Fruit fly (Drosophila melanogaster) whole organism, embryonic: ENCODE results near the gene Rip11.
A peak's percentile ranks its signal among the peaks of the same experiment; 100 is the strongest.

Source experiments
- Antp ChIP-seq: fragments of 200-800 bp; sonication (Bioruptor generic); optimal IDR thresholded peaks from 3 replicates; lab custom pipeline; 2016; ENCODE audit warnings: missing biosample characterization, missing genetic modification characterization
- BtbVII ChIP-seq: fragments of 200-800 bp; sonication (Bioruptor generic); optimal IDR thresholded peaks from 3 replicates; lab custom pipeline; 2017; ENCODE audit warnings: missing biosample characterization, mild to moderate bottlenecking, missing genetic modification characterization
- CG11247 ChIP-seq: fragments of 200-800 bp; sonication (Bioruptor generic); IDR thresholded peaks from 2 replicates; pipeline ENCODE4 v1.3.6; 2022; ENCODE audit warnings: missing biosample characterization, missing genetic modification characterization
- CG11696 ChIP-seq: fragments of 200-800 bp; sonication (Bioruptor generic); IDR thresholded peaks from 2 replicates; pipeline ENCODE4 v1.3.6; 2022; ENCODE audit warnings: missing biosample characterization, missing genetic modification characterization
- CG12104 ChIP-seq: fragments of 200-800 bp; sonication (Bioruptor generic); optimal IDR thresholded peaks from 3 replicates; lab custom pipeline; 2016; ENCODE audit warnings: missing biosample characterization, missing genetic modification characterization
- CG12769 ChIP-seq: fragments of 200-800 bp; sonication (Bioruptor generic); optimal IDR thresholded peaks from 2 replicates; lab custom pipeline; 2019; ENCODE audit warnings: missing biosample characterization, mild to moderate bottlenecking, missing genetic modification characterization, moderate library complexity
- CG12942 ChIP-seq: fragments of 200-800 bp; sonication (Bioruptor generic); optimal IDR thresholded peaks from 3 replicates; lab custom pipeline; 2016; ENCODE audit warnings: missing biosample characterization, missing genetic modification characterization
- CG14710 ChIP-seq: fragments of 200-800 bp; sonication (Bioruptor generic); optimal IDR thresholded peaks from 3 replicates; lab custom pipeline; 2019; ENCODE audit warnings: missing biosample characterization, mild to moderate bottlenecking, missing genetic modification characterization, moderate library complexity
- CG15514 ChIP-seq: fragments of 200-800 bp; sonication (Bioruptor generic); optimal IDR thresholded peaks from 3 replicates; lab custom pipeline; 2017; ENCODE audit warnings: missing biosample characterization, missing genetic modification characterization, mild to moderate bottlenecking, moderate library complexity, missing genetic modification reagents
- CG15696 ChIP-seq: fragments of 200-800 bp; sonication (Bioruptor generic); optimal IDR thresholded peaks from 2 replicates; lab custom pipeline; 2019; ENCODE audit warnings: missing biosample characterization, mild to moderate bottlenecking, missing genetic modification characterization, moderate library complexity
- CG1603 ChIP-seq: fragments of 200-800 bp; sonication (Bioruptor generic); optimal IDR thresholded peaks from 2 replicates; lab custom pipeline; 2019; ENCODE audit warnings: missing biosample characterization, mild to moderate bottlenecking, missing genetic modification characterization, moderate library complexity
- CG17361 ChIP-seq: fragments of 200-800 bp; sonication (Bioruptor generic); IDR thresholded peaks from 3 replicates; pipeline ENCODE4 v1.3.6; 2022; ENCODE audit warnings: missing biosample characterization, missing genetic modification characterization
- CG17912 ChIP-seq: fragments of 200-800 bp; sonication (Bioruptor generic); optimal IDR thresholded peaks from 2 replicates; lab custom pipeline; 2018; ENCODE audit warnings: missing biosample characterization, mild to moderate bottlenecking, missing genetic modification characterization
- CG18476 ChIP-seq: fragments of 200-800 bp; sonication (Bioruptor generic); optimal IDR thresholded peaks from 2 replicates; lab custom pipeline; 2016; ENCODE audit warnings: missing biosample characterization, mild to moderate bottlenecking, missing genetic modification characterization
- CG32772 ChIP-seq: fragments of 200-800 bp; sonication (Bioruptor generic); IDR thresholded peaks from 2 replicates; pipeline ENCODE4 v1.3.6; 2022; ENCODE audit warnings: missing biosample characterization, missing genetic modification characterization
- CG3838 ChIP-seq: fragments of 200-800 bp; sonication (Bioruptor generic); optimal IDR thresholded peaks from 3 replicates; lab custom pipeline; 2016; ENCODE audit warnings: missing biosample characterization, missing genetic modification characterization
- CG4617 ChIP-seq: fragments of 200-800 bp; sonication (Bioruptor generic); optimal IDR thresholded peaks from 3 replicates; lab custom pipeline; 2016; ENCODE audit warnings: missing biosample characterization, missing genetic modification characterization, borderline replicate concordance
- CG7372 ChIP-seq: fragments of 200-800 bp; sonication (Bioruptor generic); IDR thresholded peaks from 2 replicates; pipeline ENCODE4 v1.3.6; 2022; ENCODE audit warnings: missing biosample characterization, missing genetic modification characterization
- CG8281 ChIP-seq: fragments of 200-800 bp; sonication (Bioruptor generic); optimal IDR thresholded peaks from 2 replicates; lab custom pipeline; 2018; ENCODE audit warnings: missing biosample characterization, mild to moderate bottlenecking, missing genetic modification characterization, moderate library complexity
- CTCF ChIP-seq: fragments of 200-800 bp; sonication (Bioruptor generic); optimal IDR thresholded peaks from 2 replicates; lab custom pipeline; 2017; ENCODE audit warnings: missing biosample characterization, mild to moderate bottlenecking, missing genetic modification characterization, moderate library complexity
- Gsc ChIP-seq: fragments of 200-800 bp; sonication (Bioruptor generic); IDR thresholded peaks from 2 replicates; pipeline ENCODE4 v1.3.6; 2022; ENCODE audit warnings: missing biosample characterization, missing genetic modification characterization
- HmgZ ChIP-seq: fragments of 200-800 bp; sonication (Bioruptor generic); optimal IDR thresholded peaks from 2 replicates; lab custom pipeline; 2018; ENCODE audit warnings: missing biosample characterization, mild to moderate bottlenecking, missing genetic modification characterization
- Hr51 ChIP-seq, 2 experiments: fragments of 200-800 bp; sonication (Bioruptor generic); optimal IDR thresholded peaks; 2 replicates in 1 of 2; 3 replicates in 1 of 2; lab custom pipeline; 2016 to 2018; ENCODE audit warnings: missing biosample characterization in 2 of 2, missing genetic modification characterization in 2 of 2, mild to moderate bottlenecking in 1 of 2, moderate library complexity in 1 of 2
- NfI ChIP-seq: fragments of 200-800 bp; sonication (Bioruptor generic); optimal IDR thresholded peaks from 3 replicates; lab custom pipeline; 2018; ENCODE audit warnings: missing biosample characterization, mild to moderate bottlenecking, missing genetic modification characterization, moderate library complexity
- Rfx ChIP-seq: fragments of 200-800 bp; sonication (Bioruptor generic); IDR thresholded peaks from 2 replicates; pipeline ENCODE4 v1.3.6; 2022; ENCODE audit warnings: missing biosample characterization, missing genetic modification characterization
- Six4 ChIP-seq: fragments of 200-800 bp; sonication (Bioruptor generic); optimal IDR thresholded peaks from 2 replicates; lab custom pipeline; 2016; ENCODE audit warnings: missing biosample characterization, missing genetic modification characterization
- Spps ChIP-seq: fragments of 200-800 bp; sonication (Bioruptor generic); optimal IDR thresholded peaks from 2 replicates; lab custom pipeline; 2018; ENCODE audit warnings: missing biosample characterization, mild to moderate bottlenecking, missing genetic modification characterization
- Trl ChIP-seq, 3 experiments: fragments of >200 bp in 2 of 3; fragments of 200-800 bp in 1 of 3; sonication (Bioruptor generic) in 1 of 3; optimal IDR thresholded peaks; 2 replicates in 1 of 3; 3 replicates in 2 of 3; lab custom pipeline; 2016 to 2017; ENCODE audit warnings: missing biosample characterization in 1 of 3, missing genetic modification characterization in 1 of 3
- Xbp1 ChIP-seq: fragments of 200-800 bp; sonication (Bioruptor generic); optimal IDR thresholded peaks from 3 replicates; lab custom pipeline; 2016; ENCODE audit warnings: missing biosample characterization, mild to moderate bottlenecking, missing genetic modification characterization
- ash1 ChIP-seq: fragments of 200-800 bp; sonication (Bioruptor generic); optimal IDR thresholded peaks from 2 replicates; lab custom pipeline; 2018; ENCODE audit warnings: missing biosample characterization, mild to moderate bottlenecking, missing genetic modification characterization
- ato ChIP-seq: fragments of 200-800 bp; sonication (Bioruptor generic); IDR thresholded peaks from 2 replicates; pipeline ENCODE4 v1.3.6; 2022; ENCODE audit warnings: missing biosample characterization, missing genetic modification characterization; ENCODE audit not compliant: partially characterized antibody
- chif ChIP-seq, 2 experiments: fragments of 200-800 bp; sonication (Bioruptor generic); optimal IDR thresholded peaks; 3 replicates each; lab custom pipeline; 2016; ENCODE audit warnings: missing biosample characterization in 2 of 2, missing genetic modification characterization in 2 of 2
- croc ChIP-seq: fragments of 200-800 bp; sonication (Bioruptor generic); conservative IDR thresholded peaks from 3 replicates; pipeline ENCODE4 v1.3.6; 2022; ENCODE audit warnings: missing biosample characterization, missing genetic modification characterization
- cwo ChIP-seq: fragments of 200-800 bp; sonication (Bioruptor generic); optimal IDR thresholded peaks from 3 replicates; lab custom pipeline; 2017; ENCODE audit warnings: missing biosample characterization, missing genetic modification characterization, mild to moderate bottlenecking, moderate library complexity, missing genetic modification reagents
- en ChIP-seq: fragments of 200-800 bp; sonication (Bioruptor generic); optimal IDR thresholded peaks from 2 replicates; lab custom pipeline; 2016; ENCODE audit warnings: missing biosample characterization, missing genetic modification characterization
- fd96Cb ChIP-seq: fragments of 200-800 bp; sonication (Bioruptor generic); optimal IDR thresholded peaks from 2 replicates; lab custom pipeline; 2018; ENCODE audit warnings: missing biosample characterization, mild to moderate bottlenecking, missing genetic modification characterization, moderate library complexity
- hb ChIP-seq: fragments of 200-800 bp; sonication (Bioruptor generic); IDR thresholded peaks from 3 replicates; pipeline ENCODE4 v1.3.6; 2022; ENCODE audit warnings: missing biosample characterization, missing genetic modification characterization; ENCODE audit not compliant: partially characterized antibody
- her ChIP-seq: fragments of 200-800 bp; sonication (Bioruptor generic); optimal IDR thresholded peaks from 2 replicates; lab custom pipeline; 2016; ENCODE audit warnings: missing biosample characterization, missing genetic modification characterization
- lilli ChIP-seq: fragments of 200-800 bp; sonication (Bioruptor generic); optimal IDR thresholded peaks from 3 replicates; lab custom pipeline; 2016; ENCODE audit warnings: missing biosample characterization, missing genetic modification characterization
- maf-S ChIP-seq: fragments of 200-800 bp; sonication (Bioruptor generic); optimal IDR thresholded peaks from 2 replicates; lab custom pipeline; 2016; ENCODE audit warnings: missing biosample characterization, missing genetic modification characterization
- pum ChIP-seq: fragments of 200-800 bp; sonication (Bioruptor generic); optimal IDR thresholded peaks from 2 replicates; lab custom pipeline; 2016; ENCODE audit warnings: missing biosample characterization, missing genetic modification characterization
- pzg ChIP-seq: fragments of 200-800 bp; sonication (Bioruptor generic); optimal IDR thresholded peaks from 3 replicates; lab custom pipeline; 2018; ENCODE audit warnings: missing biosample characterization, mild to moderate bottlenecking, missing genetic modification characterization, moderate library complexity
- salm ChIP-seq: fragments of 200-800 bp; sonication (Bioruptor generic); optimal IDR thresholded peaks from 2 replicates; lab custom pipeline; 2018; ENCODE audit warnings: missing biosample characterization, mild to moderate bottlenecking, missing genetic modification characterization
- sens ChIP-seq: fragments of 200-800 bp; sonication (Bioruptor generic); peaks from one replicate; lab custom pipeline; 2016; ENCODE audit warnings: missing biosample characterization, missing genetic modification characterization
- slou ChIP-seq: fragments of 200-800 bp; sonication (Bioruptor generic); optimal IDR thresholded peaks from 3 replicates; lab custom pipeline; 2016; ENCODE audit warnings: missing biosample characterization, missing genetic modification characterization
- ssp ChIP-seq: fragments of 200-800 bp; sonication (Bioruptor generic); IDR thresholded peaks from 2 replicates; pipeline ENCODE4 v1.3.6; 2022; ENCODE audit warnings: missing biosample characterization, missing genetic modification characterization
- tgo ChIP-seq: fragments of 200-800 bp; sonication (Bioruptor generic); IDR thresholded peaks from 3 replicates; pipeline ENCODE4 v1.3.6; 2022; ENCODE audit warnings: missing biosample characterization, missing genetic modification characterization
- unc-4 ChIP-seq: fragments of 200-800 bp; sonication (Bioruptor generic); IDR thresholded peaks from 2 replicates; pipeline ENCODE4 v1.3.6; 2022; ENCODE audit warnings: missing biosample characterization, missing genetic modification characterization; ENCODE audit not compliant: partially characterized antibody
- unpg ChIP-seq: fragments of 200-800 bp; sonication (Bioruptor generic); optimal IDR thresholded peaks from 3 replicates; lab custom pipeline; 2018; ENCODE audit warnings: missing biosample characterization, mild to moderate bottlenecking, missing genetic modification characterization, moderate library complexity
- zfh1 ChIP-seq: fragments of 200-800 bp; sonication (Bioruptor generic); IDR thresholded peaks from 3 replicates; pipeline ENCODE4 v1.3.6; 2022; ENCODE audit warnings: missing biosample characterization, missing genetic modification characterization

Rip11 gene

DNA sequence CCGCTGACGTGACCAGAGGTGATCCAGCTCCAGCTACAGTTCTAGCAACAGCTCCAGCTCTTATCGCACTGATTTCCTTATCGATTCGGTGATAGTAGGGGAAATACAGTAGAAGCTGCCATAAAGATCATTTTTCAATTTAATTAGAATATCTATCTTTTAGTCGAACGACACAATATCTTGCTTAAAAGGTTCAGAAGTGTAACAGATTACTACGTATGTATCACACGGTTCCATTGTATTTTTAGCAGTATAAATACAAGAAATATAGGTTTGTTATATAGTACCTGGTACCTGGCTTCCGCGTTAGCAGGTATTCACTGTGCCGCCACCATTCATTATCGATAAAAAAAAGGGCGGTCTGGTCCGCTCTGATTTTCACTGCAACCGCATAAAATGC is 2.6 kb downstream of the Rip11 start (continued):
- peak; percentile 78 for TF ChIP-seq Rfx (GFP tag; lab: Robert Waterston, UW)
- peak; percentile 87 for TF ChIP-seq CG12769 (tag; lab: Kevin White, UChicago)
- TF ChIP-seq salm (tag; lab: Kevin White, UChicago), result peak; percentile 80
- no peak for TF ChIP-seq ato (GFP tag; lab: Robert Waterston, UW)
- TF ChIP-seq unpg (GFP tag; lab: Kevin White, UChicago), result peak; percentile 89
- TF ChIP-seq sens (GFP tag; lab: Kevin White, UChicago), result peak; percentile 96
- TF ChIP-seq Antp (GFP tag; lab: Kevin White, UChicago), result peak; percentile 62
- TF ChIP-seq lilli (GFP tag; lab: Kevin White, UChicago), result peak; percentile 88
- peak; percentile 66 for TF ChIP-seq CG14710 (tag; lab: Kevin White, UChicago)
- TF ChIP-seq CG3838 (GFP tag; lab: Kevin White, UChicago), result peak; percentile 31
- peak; percentile 85 for TF ChIP-seq fd96Cb
- peak; percentile 76 for TF ChIP-seq CG15514 (GFP tag; lab: Kevin White, UChicago)
- peak; percentile 63; the same call in 2 of the 3 replicates for TF ChIP-seq croc
- TF ChIP-seq CG32772 (GFP tag; lab: Robert Waterston, UW), result peak; percentile 80
- peak; percentile 70 for TF ChIP-seq pum (GFP tag; lab: Kevin White, UChicago)
- TF ChIP-seq CG12104 (GFP tag; lab: Kevin White, UChicago), result peak; percentile 78
- TF ChIP-seq BtbVII (GFP tag; lab: Kevin White, UChicago), result peak; percentile 85
- TF ChIP-seq hb, result no peak
- TF ChIP-seq Gsc (GFP tag; lab: Robert Waterston, UW), result no peak
- TF ChIP-seq slou (GFP tag; lab: Kevin White, UChicago), result no peak
- TF ChIP-seq CG17912 (GFP tag; lab: Kevin White, UChicago), result peak; percentile 75
- TF ChIP-seq unc-4 (GFP tag; lab: Robert Waterston, UW), result no peak
- peak; percentile 62 for TF ChIP-seq CG12942 (GFP tag; lab: Kevin White, UChicago)
- TF ChIP-seq maf-S (GFP tag; lab: Kevin White, UChicago), result peak; percentile 66
- TF ChIP-seq CG17361 (GFP tag; lab: Robert Waterston, UW), result peak; percentile 82
- 0 out of 2 replicates have a peak, but pooled peaks have one; percentile 16 for TF ChIP-seq CG11696
- peak; percentile 82 for TF ChIP-seq HmgZ
- TF ChIP-seq CG11247, result no peak; the same call in 1 of the 2 replicates
- peak; percentile 39 for TF ChIP-seq CG4617 (GFP tag; lab: Kevin White, UChicago)
- peak; percentile 66 to 88 for TF ChIP-seq Hr51 (GFP tag; optimal IDR thresholded peaks at IDR 0.05; lab: Kevin White, UChicago)
- no peak for TF ChIP-seq Trl (optimal IDR thresholded peaks at IDR 0.05; lab: Kevin White, UChicago)
- TF ChIP-seq Trl (GFP tag; optimal IDR thresholded peaks at IDR 0.05; lab: Kevin White, UChicago), result peak; percentile 75
- no peak for TF ChIP-seq ash1
- TF ChIP-seq tgo (GFP tag; lab: Robert Waterston, UW), result peak; percentile 79
- TF ChIP-seq Six4, result peak; percentile 76
- TF ChIP-seq Xbp1 (GFP tag; lab: Kevin White, UChicago), result peak; percentile 85
- peak; percentile 59 for TF ChIP-seq CG8281 (tag; lab: Kevin White, UChicago)
- peak; percentile 46 for TF ChIP-seq en
- TF ChIP-seq CG18476 (GFP tag; lab: Kevin White, UChicago), result peak; percentile 74
- TF ChIP-seq ssp (GFP tag; lab: Robert Waterston, UW), result peak; percentile 65
- TF ChIP-seq chif (GFP tag; optimal IDR thresholded peaks at IDR 0.05; lab: Kevin White, UChicago), result peak; percentile 65 to 85
- peak; percentile 60; the same call in 1 of the 2 replicates for TF ChIP-seq CG7372 (GFP tag; lab: Robert Waterston, UW)
- TF ChIP-seq CG1603 (tag; lab: Kevin White, UChicago), result peak; percentile 90
- peak; percentile 78 for TF ChIP-seq cwo (GFP tag; lab: Kevin White, UChicago)
- peak; percentile 78 for TF ChIP-seq NfI (GFP tag; lab: Kevin White, UChicago)
- peak; percentile 52 for TF ChIP-seq CTCF (GFP tag; lab: Kevin White, UChicago)
- peak; percentile 79 for TF ChIP-seq zfh1
- no peak for TF ChIP-seq pzg
- peak; percentile 71 for TF ChIP-seq CG15696 (tag; lab: Kevin White, UChicago)
- peak; percentile 44 for TF ChIP-seq Spps (tag; lab: Kevin White, UChicago)
- TF ChIP-seq her (GFP tag; lab: Kevin White, UChicago), result peak; percentile 57
